Worm (Caenorhabditis elegans) whole organism, L4 larva: ENCODE results near the gene btb-9.

Experiments used
- F10B5.3 ChIP-seq: sonication (generic microtip); optimal IDR thresholded peaks from 2 replicates; lab custom pipeline; 2016; ENCODE audit warnings: mild to moderate bottlenecking, missing genetic modification characterization, missing compliant biosample characterization
- F26F4.8 ChIP-seq: fragments of 200-800 bp; sonication (Bioruptor generic); conservative IDR thresholded peaks from 2 replicates; pipeline ENCODE4 v1.3.6; 2022; ENCODE audit warnings: missing genetic modification characterization, missing compliant biosample characterization
- T20F7.1 ChIP-seq: fragments of 200-800 bp; sonication (Bioruptor generic); optimal IDR thresholded peaks from 2 replicates; lab custom pipeline; 2018; ENCODE audit warnings: mild to moderate bottlenecking, missing genetic modification characterization, missing compliant biosample characterization
- Y5F2A.4 ChIP-seq: fragments of 200-800 bp; sonication (Bioruptor generic); optimal IDR thresholded peaks from 2 replicates; lab custom pipeline; 2018; ENCODE audit warnings: mild to moderate bottlenecking, missing genetic modification characterization, missing compliant biosample characterization
- Y75B8A.6 ChIP-seq: fragments of 200-800 bp; sonication (Bioruptor generic); IDR thresholded peaks from 2 replicates; pipeline ENCODE4 v1.3.6; 2022; ENCODE audit warnings: missing genetic modification reagents, missing genetic modification characterization, missing compliant biosample characterization
- ZK337.2 ChIP-seq: fragments of 200-800 bp; sonication (Bioruptor generic); IDR thresholded peaks from 2 replicates; pipeline ENCODE4 v1.3.6; 2022; ENCODE audit warnings: missing genetic modification reagents, missing genetic modification characterization, missing compliant biosample characterization
- aha-1 ChIP-seq: fragments of 150-350 bp; peaks from one replicate; lab custom pipeline; 2014; ENCODE audit warnings: missing biosample characterization, missing genetic modification characterization
- arid-1 ChIP-seq: fragments of 200-800 bp; sonication (Bioruptor generic); conservative IDR thresholded peaks from 2 replicates; pipeline ENCODE4 v1.3.6; 2022; ENCODE audit warnings: missing genetic modification reagents, missing genetic modification characterization, missing compliant biosample characterization
- attf-4 ChIP-seq: sonication (generic microtip); optimal IDR thresholded peaks from 3 replicates; lab custom pipeline; 2017; ENCODE audit warnings: missing biosample characterization, missing genetic modification characterization
- daf-12 ChIP-seq: fragments of 150-350 bp; optimal IDR thresholded peaks from 2 replicates; lab custom pipeline; 2014; ENCODE audit warnings: missing biosample characterization, missing genetic modification reagents, missing genetic modification characterization
- daf-16 ChIP-seq, 3 experiments: sonication (generic microtip); optimal IDR thresholded peaks; 2 replicates each; lab custom pipeline; 2016 to 2017; ENCODE audit warnings: missing genetic modification characterization in 3 of 3, missing genetic modification reagents in 3 of 3, mild to moderate bottlenecking in 2 of 3, missing compliant biosample characterization in 2 of 3, missing biosample characterization in 1 of 3, moderate library complexity in 1 of 3
- daf-19 ChIP-seq: fragments of 200-800 bp; sonication (Bioruptor generic); conservative IDR thresholded peaks from 2 replicates; pipeline ENCODE4 v1.3.6; 2022; ENCODE audit warnings: missing genetic modification characterization, missing compliant biosample characterization
- daf-8 ChIP-seq: fragments of 200-800 bp; sonication (Bioruptor generic); IDR thresholded peaks from 2 replicates; pipeline ENCODE4 v1.3.6; 2022; ENCODE audit warnings: missing genetic modification characterization, missing compliant biosample characterization
- dmd-6 ChIP-seq: fragments of 200-800 bp; sonication (Bioruptor generic); IDR thresholded peaks from 2 replicates; pipeline ENCODE4 v1.3.6; 2022; ENCODE audit warnings: missing genetic modification reagents, missing genetic modification characterization, missing compliant biosample characterization
- dmd-8 ChIP-seq: fragments of 200-800 bp; sonication (Bioruptor generic); IDR thresholded peaks from 2 replicates; pipeline ENCODE4 v1.3.6; 2022; ENCODE audit warnings: missing genetic modification characterization, missing compliant biosample characterization
- dmd-9 ChIP-seq: fragments of 200-800 bp; sonication (Bioruptor generic); IDR thresholded peaks from 2 replicates; pipeline ENCODE4 v1.3.6; 2022; ENCODE audit warnings: missing genetic modification reagents, missing genetic modification characterization, missing compliant biosample characterization
- duxl-1 ChIP-seq: sonication (generic microtip); optimal IDR thresholded peaks from 2 replicates; lab custom pipeline; 2016; ENCODE audit warnings: mild to moderate bottlenecking, missing genetic modification characterization, moderate library complexity, missing compliant biosample characterization; ENCODE audit not compliant: poor library complexity
- dve-1 ChIP-seq: sonication (generic microtip); optimal IDR thresholded peaks from 2 replicates; lab custom pipeline; 2017; ENCODE audit warnings: antibody characterized with exemption, mild to moderate bottlenecking, missing genetic modification characterization, missing compliant biosample characterization; ENCODE audit not compliant: insufficient read depth
- egl-27 ChIP-seq: sonication (generic microtip); optimal IDR thresholded peaks from 3 replicates; lab custom pipeline; 2017; ENCODE audit warnings: missing biosample characterization, missing genetic modification reagents, missing genetic modification characterization
- fkh-10 ChIP-seq: fragments of 150-350 bp; optimal IDR thresholded peaks from 2 replicates; lab custom pipeline; 2014; ENCODE audit warnings: missing biosample characterization, missing genetic modification reagents, missing genetic modification characterization
- fos-1 ChIP-seq: fragments of 150-350 bp; optimal IDR thresholded peaks from 2 replicates; lab custom pipeline; 2014; ENCODE audit warnings: missing biosample characterization, missing genetic modification characterization
- gei-8 ChIP-seq: fragments of 200-800 bp; sonication (Bioruptor generic); optimal IDR thresholded peaks from 2 replicates; lab custom pipeline; 2018; ENCODE audit warnings: mild to moderate bottlenecking, missing genetic modification characterization, missing compliant biosample characterization
- hif-1 ChIP-seq, 2 experiments: sonication (generic microtip); optimal IDR thresholded peaks; 2 replicates each; lab custom pipeline; 2016 to 2017; ENCODE audit warnings: missing compliant biosample characterization in 2 of 2, missing genetic modification characterization in 2 of 2, missing genetic modification reagents in 2 of 2, missing genotype in 2 of 2, mild to moderate bottlenecking in 1 of 2
- hlh-11 ChIP-seq: fragments of 200-800 bp; sonication (Bioruptor generic); optimal IDR thresholded peaks from 2 replicates; lab custom pipeline; 2018; ENCODE audit warnings: mild to moderate bottlenecking, missing genetic modification characterization, missing compliant biosample characterization
- hlh-30 ChIP-seq: sonication (generic microtip); optimal IDR thresholded peaks from 2 replicates; lab custom pipeline; 2017; ENCODE audit warnings: antibody characterized with exemption, mild to moderate bottlenecking, missing genetic modification characterization, missing compliant biosample characterization; ENCODE audit not compliant: insufficient read depth
- hmg-1.1 ChIP-seq: fragments of 200-800 bp; sonication (Bioruptor generic); IDR thresholded peaks from 2 replicates; pipeline ENCODE4 v1.3.6; 2022; ENCODE audit warnings: missing genetic modification reagents, missing genetic modification characterization, missing compliant biosample characterization
- lim-7 ChIP-seq: fragments of 200-800 bp; sonication (Bioruptor generic); IDR thresholded peaks from 2 replicates; pipeline ENCODE4 v1.3.6; 2022; ENCODE audit warnings: missing genetic modification characterization, missing compliant biosample characterization
- lin-1 ChIP-seq: fragments of 200-800 bp; sonication (Bioruptor generic); IDR thresholded peaks from 2 replicates; pipeline ENCODE4 v1.3.6; 2022; ENCODE audit warnings: missing genetic modification reagents, missing genetic modification characterization, missing compliant biosample characterization
- lin-13 ChIP-seq: fragments of 150-350 bp; optimal IDR thresholded peaks from 2 replicates; lab custom pipeline; 2014; ENCODE audit warnings: missing biosample characterization, missing genetic modification reagents, missing genetic modification characterization
- lir-3 ChIP-seq: sonication (generic microtip); optimal IDR thresholded peaks from 2 replicates; lab custom pipeline; 2016; ENCODE audit warnings: mild to moderate bottlenecking, missing genetic modification characterization, missing compliant biosample characterization
- mes-2 ChIP-seq: sonication (generic microtip); optimal IDR thresholded peaks from 2 replicates; lab custom pipeline; 2016; ENCODE audit warnings: missing genotype, mild to moderate bottlenecking, missing genetic modification characterization, missing compliant biosample characterization; ENCODE audit not compliant: poor library complexity, severe bottlenecking
- nhr-111 ChIP-seq: fragments of 200-800 bp; sonication (Bioruptor generic); optimal IDR thresholded peaks from 2 replicates; lab custom pipeline; 2018; ENCODE audit warnings: mild to moderate bottlenecking, missing genetic modification characterization, missing compliant biosample characterization
- nhr-237 ChIP-seq: sonication (generic microtip); optimal IDR thresholded peaks from 2 replicates; lab custom pipeline; 2017; ENCODE audit warnings: missing biosample characterization, missing genetic modification characterization
- nhr-28 ChIP-seq: fragments of 150-350 bp; optimal IDR thresholded peaks from 2 replicates; lab custom pipeline; 2014; ENCODE audit warnings: missing biosample characterization, missing genetic modification characterization
- nhr-41 ChIP-seq: fragments of 200-800 bp; sonication (Bioruptor generic); IDR thresholded peaks from 2 replicates; pipeline ENCODE4 v1.3.6; 2022; ENCODE audit warnings: missing genetic modification reagents, missing genetic modification characterization, missing compliant biosample characterization
- nhr-76 ChIP-seq: fragments of 150-350 bp; optimal IDR thresholded peaks from 2 replicates; lab custom pipeline; 2014; ENCODE audit warnings: missing biosample characterization, missing genetic modification characterization
- php-3 ChIP-seq: fragments of 200-800 bp; sonication (Bioruptor generic); IDR thresholded peaks from 2 replicates; pipeline ENCODE4 v1.3.6; 2022; ENCODE audit warnings: missing genetic modification reagents, missing genetic modification characterization, missing compliant biosample characterization
- pqm-1 ChIP-seq: sonication (generic microtip); optimal IDR thresholded peaks from 2 replicates; lab custom pipeline; 2017; ENCODE audit warnings: missing biosample characterization, missing genetic modification characterization
- saeg-2 ChIP-seq: fragments of 200-800 bp; sonication (Bioruptor generic); IDR thresholded peaks from 2 replicates; pipeline ENCODE4 v1.3.6; 2022; ENCODE audit warnings: missing genetic modification reagents, missing genetic modification characterization, missing compliant biosample characterization
- tag-97 ChIP-seq: fragments of 200-800 bp; sonication (Bioruptor generic); IDR thresholded peaks from 2 replicates; pipeline ENCODE4 v1.3.6; 2022; ENCODE audit warnings: missing genetic modification characterization, missing compliant biosample characterization
- unc-62 ChIP-seq, 3 experiments: fragments of 150-350 bp in 1 of 3; sonication (generic microtip); optimal IDR thresholded peaks in 2 of 3; peaks in 1 of 3; 1 replicate in 1 of 3; 2 replicates in 2 of 3; lab custom pipeline; 2014 to 2017; ENCODE audit warnings: missing biosample characterization in 3 of 3, missing genetic modification characterization in 3 of 3, missing genetic modification reagents in 3 of 3, missing genotype in 1 of 3
- zip-2 ChIP-seq: fragments of 150-350 bp; optimal IDR thresholded peaks from 2 replicates; lab custom pipeline; 2014; ENCODE audit warnings: missing biosample characterization, missing genetic modification characterization

Gene btb-9

ce11 chrII:1728253-1728652 lies at the start of gene btb-9:
Gene btb-9 (plus strand): TSS chrII:1728506.
- TF ChIP-seq dmd-8 (GFP tag; lab: Robert Waterston, UW) (no peak), lim-7 (GFP tag; lab: Robert Waterston, UW) (no peak), lir-3 (no peak), arid-1 (no peak), egl-27 (no peak), daf-8 (GFP tag; lab: Robert Waterston, UW) (no peak), nhr-111 (GFP tag; lab: Kevin White, UChicago) (no peak), fos-1 (tag; lab: Kevin White, UChicago) (no peak), attf-4 (tag; lab: Kevin White, UChicago) (no peak), dve-1 (no peak), php-3 (GFP tag; lab: Robert Waterston, UW) (0 out of 2 replicates have a peak, but pooled peaks have one; percentile 11), aha-1 (tag; lab: Kevin White, UChicago) (peak; percentile 9), fkh-10 (GFP tag; lab: Kevin White, UChicago) (no peak), lin-1 (GFP tag; lab: Robert Waterston, UW) (no peak), hlh-11 (peak; percentile 51), saeg-2 (GFP tag; lab: Robert Waterston, UW) (no peak), ZK337.2 (GFP tag; lab: Robert Waterston, UW) (no peak), mes-2 (tag; lab: Kevin White, UChicago) (no peak), dmd-6 (GFP tag; lab: Robert Waterston, UW) (peak; percentile 72), F10B5.3 (tag; lab: Kevin White, UChicago) (no peak), gei-8 (GFP tag; lab: Kevin White, UChicago) (no peak), nhr-41 (GFP tag; lab: Robert Waterston, UW) (no peak), daf-19 (GFP tag; lab: Robert Waterston, UW) (no peak), nhr-237 (no peak), F26F4.8 (GFP tag; lab: Robert Waterston, UW) (no peak), daf-12 (tag; lab: Kevin White, UChicago) (no peak), T20F7.1 (no peak), pqm-1 (tag; lab: Kevin White, UChicago) (peak; percentile 96), hmg-1.1 (no peak), Y75B8A.6 (no peak), hlh-30 (tag; lab: Kevin White, UChicago) (no peak), dmd-9 (GFP tag; lab: Robert Waterston, UW) (no peak), lin-13 (no peak), daf-16 (GFP tag; optimal IDR thresholded peaks at IDR 0.05; lab: Kevin White, UChicago) (no peak), daf-16 (tag; optimal IDR thresholded peaks at IDR 0.05; lab: Kevin White, UChicago) (peak; percentile 58), hif-1 (tag; optimal IDR thresholded peaks at IDR 0.05; lab: Kevin White, UChicago) (no peak), duxl-1 (tag; lab: Kevin White, UChicago) (peak; percentile 4), Y5F2A.4 (no peak), nhr-28 (peak; percentile 84), tag-97 (GFP tag; lab: Robert Waterston, UW) (no peak), zip-2 (tag; lab: Kevin White, UChicago) (no peak), unc-62 (GFP tag; optimal IDR thresholded peaks at IDR 0.05 in 1 of 2; lab: Kevin White, UChicago) (no peak), unc-62 (tag; optimal IDR thresholded peaks at IDR 0.05; lab: Kevin White, UChicago) (no peak), nhr-76 (no peak)
- TF ChIP-seq, all 104 proteins: peak for 8
